Fruit fly (Drosophila melanogaster): ENCODE data around the gene Galk.

Gene Galk

DNA sequence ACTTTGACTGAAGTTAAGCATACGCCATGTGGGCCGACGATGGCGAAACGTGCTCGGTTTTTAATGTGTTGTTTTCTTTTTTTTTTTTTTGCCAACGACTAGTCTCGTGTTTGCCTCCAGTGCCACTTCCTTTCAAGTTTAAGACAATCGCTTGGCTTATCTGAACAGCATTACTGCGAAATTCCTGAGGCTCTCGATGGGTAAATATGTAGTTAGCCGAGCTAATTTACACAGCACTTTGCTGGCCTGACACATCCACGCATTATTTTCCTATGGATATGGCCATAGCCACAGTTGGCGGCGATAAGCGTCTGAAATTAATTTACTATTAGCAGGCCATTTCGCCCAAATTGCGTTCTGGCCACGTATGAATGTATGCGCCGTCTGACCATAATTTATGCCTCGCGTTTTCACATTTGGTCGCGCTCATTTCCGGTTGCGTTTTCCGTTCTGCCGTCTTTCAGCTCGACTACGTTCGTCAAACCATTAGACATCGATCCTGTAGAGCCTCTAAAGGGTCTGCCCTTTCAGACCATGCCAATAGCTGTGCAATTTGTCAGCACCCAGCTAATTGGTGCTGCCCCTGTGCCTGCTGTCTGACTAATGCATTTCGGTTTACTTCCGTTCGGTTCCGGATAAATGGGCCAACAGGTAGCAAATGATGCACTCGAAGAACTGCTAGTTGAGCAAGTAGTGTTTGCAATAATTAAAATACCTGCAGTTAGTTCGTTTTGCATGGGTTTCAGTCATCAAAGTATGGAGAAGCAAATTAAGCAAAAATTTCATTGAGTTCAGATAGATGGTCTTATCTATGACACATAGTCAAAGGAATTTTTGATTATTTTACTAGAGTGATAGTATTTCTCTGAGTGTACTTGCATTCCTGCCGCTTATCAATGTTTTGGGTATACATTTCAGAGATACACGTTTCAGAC, 34.8 kb upstream of the Galk start (continued):
- TF ChIP-seq zen (tag; optimal IDR thresholded peaks at IDR 0.05) = peak; percentile 98
- no peak for TF ChIP-seq prd (optimal IDR thresholded peaks at IDR 0.05)
- TF ChIP-seq prd (GFP tag; IDR thresholded peaks at IDR 0.05) = peak; percentile 81
- TF ChIP-seq Elba2 (GFP tag; optimal IDR thresholded peaks at IDR 0.05) = peak; percentile 62
- TF ChIP-seq CG15479 (GFP tag; optimal IDR thresholded peaks at IDR 0.05) = peak; percentile 76
- peak; percentile 66 for TF ChIP-seq fd102C (GFP tag; optimal IDR thresholded peaks at IDR 0.05)
- peak; percentile 11 for TF ChIP-seq sens (GFP tag)
- peak; percentile 16 for TF ChIP-seq CG2678 (tag; optimal IDR thresholded peaks at IDR 0.05)
- TF ChIP-seq chif (GFP tag; optimal IDR thresholded peaks at IDR 0.05) = peak in 1 of 2 experiments; percentile 24
- TF ChIP-seq Neu2 (GFP tag; optimal IDR thresholded peaks at IDR 0.05; ENCODE audit: borderline replicate concordance) = peak; percentile 34
- TF ChIP-seq lmd (GFP tag; IDR thresholded peaks at IDR 0.05) = 0 out of 2 replicates have a peak, but pooled peaks have one; percentile 6
- peak; percentile 51 for TF ChIP-seq CG15696 (tag; optimal IDR thresholded peaks at IDR 0.05)
- TF ChIP-seq CG31388 (GFP tag; optimal IDR thresholded peaks at IDR 0.05) = no peak
- TF ChIP-seq Spps (tag; optimal IDR thresholded peaks at IDR 0.05) = no peak
- TF ChIP-seq Rfx (GFP tag; IDR thresholded peaks at IDR 0.05) = peak; percentile 50; the same call in 1 of the 2 replicates
- no peak for TF ChIP-seq CG4424 (GFP tag; optimal IDR thresholded peaks at IDR 0.05)
- TF ChIP-seq ac (GFP tag; optimal IDR thresholded peaks at IDR 0.05) = peak; percentile 27
- 0 out of 2 replicates have a peak, but pooled peaks have one; percentile 15 for TF ChIP-seq CG7372 (GFP tag; IDR thresholded peaks at IDR 0.05)
- TF ChIP-seq tll (GFP tag; optimal IDR thresholded peaks at IDR 0.05) = peak; percentile 3 to 72
- no peak for TF ChIP-seq Hr78 (GFP tag; optimal IDR thresholded peaks at IDR 0.05)
- TF ChIP-seq lab (GFP tag; optimal IDR thresholded peaks at IDR 0.05) = peak; percentile 51
- 0 out of 2 replicates have a peak, but pooled peaks have one; percentile 19 for TF ChIP-seq Dref (GFP tag; IDR thresholded peaks at IDR 0.05)
- peak; percentile 0 for TF ChIP-seq schlank (tag; optimal IDR thresholded peaks at IDR 0.05)
- TF ChIP-seq Dbx (GFP tag; IDR thresholded peaks at IDR 0.05) = 0 out of 3 replicates have a peak, but pooled peaks have one; percentile 17
- TF ChIP-seq caup (GFP tag; optimal IDR thresholded peaks at IDR 0.05; ENCODE audit: severe bottlenecking) = peak; percentile 23
- peak; percentile 50; the same call in 1 of the 3 replicates for TF ChIP-seq zfh1 (GFP tag; IDR thresholded peaks at IDR 0.05)
- TF ChIP-seq CG7271 (tag; optimal IDR thresholded peaks at IDR 0.05) = peak; percentile 58
- no peak for TF ChIP-seq CG8290 (GFP tag; optimal IDR thresholded peaks at IDR 0.05)
- peak in 1 of 2 experiments; percentile 66 for TF ChIP-seq CG8290 (tag; optimal IDR thresholded peaks at IDR 0.05)
- TF ChIP-seq Med (GFP tag) = peak; percentile 67
- peak; percentile 16 for TF ChIP-seq CG10979 (tag; optimal IDR thresholded peaks at IDR 0.05)
- TF ChIP-seq CG15073 (GFP tag; optimal IDR thresholded peaks at IDR 0.05) = no peak
- TF ChIP-seq sd (tag; optimal IDR thresholded peaks at IDR 0.05) = peak; percentile 6
- peak; percentile 8 for TF ChIP-seq tup (GFP tag; optimal IDR thresholded peaks at IDR 0.05)
- peak; percentile 26 for TF ChIP-seq dmrt11E (tag; optimal IDR thresholded peaks at IDR 0.05)
- TF ChIP-seq Hmr (GFP tag; optimal IDR thresholded peaks at IDR 0.05) = peak; percentile 34
- no peak for TF ChIP-seq Stat92E (GFP tag; optimal IDR thresholded peaks at IDR 0.05)

DNA sequence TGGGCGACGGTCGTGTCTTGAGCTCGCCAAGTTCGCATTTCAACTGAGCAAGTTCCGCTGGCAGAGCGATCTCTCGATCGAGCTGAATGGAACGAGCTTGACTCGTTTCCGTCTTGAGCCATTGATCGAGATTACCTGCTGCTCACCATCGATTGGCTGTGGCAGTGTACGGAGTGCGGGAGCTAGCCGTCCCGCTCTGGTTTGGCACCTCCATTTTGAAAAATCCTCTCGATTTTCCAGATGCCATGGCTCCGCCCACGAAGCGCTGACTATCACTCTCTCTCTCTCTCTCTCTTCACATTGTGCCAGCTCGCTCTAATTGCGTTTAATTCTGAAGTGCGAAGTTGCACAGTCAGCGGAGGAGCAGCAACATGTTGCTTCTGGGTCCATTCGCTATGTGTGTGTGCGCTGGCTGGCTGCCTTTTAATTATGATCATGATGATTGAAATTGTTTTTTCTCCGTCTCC, 33.3 kb upstream of the Galk start, which contains the start of gene Doc2:
TSS of gene Doc2 (minus strand) at position 51 of the 467 bp plus-strand sequence.
- no peak for TF ChIP-seq Hand (GFP tag; optimal IDR thresholded peaks at IDR 0.05)
- TF ChIP-seq vvl (GFP tag; IDR thresholded peaks at IDR 0.05) = peak; percentile 46
- TF ChIP-seq maf-S (GFP tag; optimal IDR thresholded peaks at IDR 0.05) = no peak
- TF ChIP-seq B-H2 (GFP tag; optimal IDR thresholded peaks at IDR 0.05) = no peak
- no peak for TF ChIP-seq odd (GFP tag; optimal IDR thresholded peaks at IDR 0.05)
- no peak for TF ChIP-seq slou (GFP tag; optimal IDR thresholded peaks at IDR 0.05)
- TF ChIP-seq sens (GFP tag) = no peak
- TF ChIP-seq CG16779 (GFP tag; IDR thresholded peaks at IDR 0.05) = no peak
- no peak for TF ChIP-seq gfzf (GFP tag; optimal IDR thresholded peaks at IDR 0.05)
- no peak for TF ChIP-seq ems (GFP tag; optimal IDR thresholded peaks at IDR 0.05)
- no peak for TF ChIP-seq CG11560 (tag; IDR thresholded peaks at IDR 0.05)
- TF ChIP-seq Lim3 (GFP tag; IDR thresholded peaks at IDR 0.05) = no peak
- TF ChIP-seq ssp (GFP tag; IDR thresholded peaks at IDR 0.05) = no peak
